Fruit fly (Drosophila melanogaster) whole organism, adult: ENCODE measurements around the gene CG18170.
A peak's percentile ranks its signal among the peaks of the same experiment; 100 is the strongest.

Experiments used
- CG11617 ChIP-seq: fragments of 200-800 bp; sonication (Bioruptor generic); optimal IDR thresholded peaks from 2 replicates; lab custom pipeline; 2017; ENCODE audit warnings: mild to moderate bottlenecking, missing biosample characterization, missing genetic modification reagents, missing genetic modification characterization
- CG12768 ChIP-seq: fragments of 200-800 bp; sonication (Bioruptor generic); optimal IDR thresholded peaks from 2 replicates; lab custom pipeline; 2017; ENCODE audit warnings: missing biosample characterization, missing genetic modification characterization, mild to moderate bottlenecking, moderate library complexity, missing genetic modification reagents
- CG14711 ChIP-seq: fragments of 200-800 bp; sonication (Bioruptor generic); optimal IDR thresholded peaks from 2 replicates; lab custom pipeline; 2018; ENCODE audit warnings: missing biosample characterization, mild to moderate bottlenecking, missing genetic modification characterization, moderate library complexity
- CG1620 ChIP-seq: fragments of 200-800 bp; sonication (Bioruptor generic); optimal IDR thresholded peaks from 2 replicates; lab custom pipeline; 2016; ENCODE audit warnings: missing biosample characterization, missing genetic modification characterization
- CG5204 ChIP-seq: fragments of 200-800 bp; sonication (Bioruptor generic); optimal IDR thresholded peaks from 2 replicates; lab custom pipeline; 2016; ENCODE audit warnings: missing biosample characterization, missing genetic modification characterization
- CG7101 ChIP-seq: fragments of 200-800 bp; sonication (Bioruptor generic); optimal IDR thresholded peaks from 2 replicates; lab custom pipeline; 2018; ENCODE audit warnings: missing biosample characterization, mild to moderate bottlenecking, missing genetic modification characterization, moderate library complexity
- Crg-1 ChIP-seq: fragments of 200-800 bp; sonication (Bioruptor generic); optimal IDR thresholded peaks from 2 replicates; lab custom pipeline; 2016; ENCODE audit warnings: missing biosample characterization, missing genetic modification characterization
- Hr96 ChIP-seq: fragments of 200-800 bp; sonication (Bioruptor generic); optimal IDR thresholded peaks from 2 replicates; lab custom pipeline; 2016; ENCODE audit warnings: missing biosample characterization, missing genetic modification characterization
- Mnt ChIP-seq: fragments of 200-800 bp; sonication (Bioruptor generic); optimal IDR thresholded peaks from 2 replicates; lab custom pipeline; 2016; ENCODE audit warnings: missing biosample characterization, mild to moderate bottlenecking, missing genetic modification characterization
- bab1 ChIP-seq: fragments of 200-800 bp; sonication (Bioruptor generic); optimal IDR thresholded peaks from 3 replicates; lab custom pipeline; 2019; ENCODE audit warnings: missing biosample characterization, mild to moderate bottlenecking, missing genetic modification characterization, moderate library complexity
- cic ChIP-seq: fragments of 200-800 bp; sonication (Bioruptor generic); optimal IDR thresholded peaks from 2 replicates; lab custom pipeline; 2017; ENCODE audit warnings: missing biosample characterization, mild to moderate bottlenecking, missing genetic modification characterization, moderate library complexity
- cnc ChIP-seq, 2 experiments: fragments of >200 bp; optimal IDR thresholded peaks; 2 replicates each; lab custom pipeline; 2017
- kay ChIP-seq: fragments of 200-800 bp; sonication (Bioruptor generic); peaks from one replicate; lab custom pipeline; 2016; ENCODE audit warnings: missing biosample characterization, missing genetic modification characterization, borderline replicate concordance
- ovo ChIP-seq: fragments of 200-800 bp; sonication (Bioruptor generic); optimal IDR thresholded peaks from 2 replicates; lab custom pipeline; 2016; ENCODE audit warnings: missing biosample characterization, missing genetic modification characterization
- pad ChIP-seq: fragments of 200-800 bp; sonication (Bioruptor generic); optimal IDR thresholded peaks from 3 replicates; lab custom pipeline; 2017; ENCODE audit warnings: missing biosample characterization, missing genetic modification characterization, mild to moderate bottlenecking, moderate library complexity, missing genetic modification reagents
- tj ChIP-seq: fragments of 200-800 bp; sonication (Bioruptor generic); optimal IDR thresholded peaks from 3 replicates; lab custom pipeline; 2017; ENCODE audit warnings: missing biosample characterization, mild to moderate bottlenecking, missing genetic modification characterization, moderate library complexity
- toe ChIP-seq: fragments of 200-800 bp; sonication (Bioruptor generic); optimal IDR thresholded peaks from 2 replicates; lab custom pipeline; 2016; ENCODE audit warnings: missing biosample characterization, missing genetic modification characterization

The CG18170 gene

dm6 chr3L:1664205-1664604 is 61.5 kb downstream of the CG18170 start:
- TF ChIP-seq Crg-1 (GFP tag; lab: Kevin White, UChicago) (no peak), bab1 (no peak), Mnt (GFP tag; lab: Kevin White, UChicago) (no peak), cnc (optimal IDR thresholded peaks at IDR 0.05; lab: Kevin White, UChicago) (no peak), CG1620 (no peak), Hr96 (GFP tag; lab: Kevin White, UChicago) (no peak), toe (GFP tag; lab: Kevin White, UChicago) (no peak), ovo (GFP tag; lab: Kevin White, UChicago) (no peak), CG7101 (no peak), CG11617 (no peak)

- TF ChIP-seq CG14711 (tag; lab: Kevin White, UChicago) (peak; percentile 1), bab1 (peak; percentile 45), kay (GFP tag; lab: Kevin White, UChicago) (no peak), Mnt (GFP tag; lab: Kevin White, UChicago) (peak; percentile 44)
These were observed 62.1 kb downstream of the CG18170 start, which contains the start of the genes Srrm234 and CG7974 for dm6 chr3L:1664876-1665275. TSS of gene Srrm234 (minus strand) at chr3L:1665064. TSS of gene CG7974 (plus strand) at chr3L:1665138.

- TF ChIP-seq kay (GFP tag; lab: Kevin White, UChicago) (no peak), Mnt (GFP tag; lab: Kevin White, UChicago) (no peak), tj (GFP tag; lab: Kevin White, UChicago) (no peak), CG14711 (tag; lab: Kevin White, UChicago) (no peak), CG11617 (no peak), cic (GFP tag; lab: Kevin White, UChicago) (no peak), Hr96 (GFP tag; lab: Kevin White, UChicago) (no peak), CG1620 (no peak), pad (GFP tag; lab: Kevin White, UChicago) (no peak), CG5204 (GFP tag; lab: Kevin White, UChicago) (no peak), bab1 (no peak), cnc (optimal IDR thresholded peaks at IDR 0.05; lab: Kevin White, UChicago) (no peak), CG12768 (GFP tag; lab: Kevin White, UChicago) (no peak)
These were observed 62.8 kb downstream of the CG18170 start for dm6 chr3L:1665544-1665943.
